Fruit fly (Drosophila melanogaster) whole organism, pupa: Measurements from ENCODE around the gene CG9270.

Experiments used
- CG10348 ChIP-seq: fragments of 200-800 bp; sonication (Bioruptor generic); IDR thresholded peaks from 2 replicates; pipeline ENCODE4 v1.3.6; 2022; ENCODE audit warnings: missing biosample characterization, missing genetic modification characterization
- CG12605 ChIP-seq: fragments of 200-800 bp; sonication (Bioruptor generic); IDR thresholded peaks from 2 replicates; pipeline ENCODE4 v1.3.6; 2022; ENCODE audit warnings: missing biosample characterization, missing genetic modification characterization
- CG13204 ChIP-seq: fragments of 200-800 bp; sonication (Bioruptor generic); optimal IDR thresholded peaks from 2 replicates; lab custom pipeline; 2018; ENCODE audit warnings: missing biosample characterization, mild to moderate bottlenecking, missing genetic modification characterization, moderate library complexity
- CG14655 ChIP-seq: fragments of 200-800 bp; sonication (Bioruptor generic); optimal IDR thresholded peaks from 3 replicates; lab custom pipeline; 2017; ENCODE audit warnings: mild to moderate bottlenecking, missing biosample characterization, missing genetic modification reagents, missing genetic modification characterization
- CG15710 ChIP-seq: fragments of 200-800 bp; sonication (Bioruptor generic); optimal IDR thresholded peaks from 2 replicates; lab custom pipeline; 2018; ENCODE audit warnings: missing biosample characterization, mild to moderate bottlenecking, missing genetic modification characterization, moderate library complexity
- CG17806 ChIP-seq: fragments of 200-800 bp; sonication (Bioruptor generic); optimal IDR thresholded peaks from 2 replicates; lab custom pipeline; 2018; ENCODE audit warnings: missing biosample characterization, mild to moderate bottlenecking, missing genetic modification characterization, moderate library complexity
- CG32121 ChIP-seq: fragments of 200-800 bp; sonication (Bioruptor generic); IDR thresholded peaks from 2 replicates; pipeline ENCODE4 v1.3.6; 2022; ENCODE audit warnings: missing biosample characterization, missing genetic modification characterization
- CG34367 ChIP-seq: fragments of 200-800 bp; sonication (Bioruptor generic); optimal IDR thresholded peaks from 2 replicates; lab custom pipeline; 2018; ENCODE audit warnings: missing biosample characterization, mild to moderate bottlenecking, missing genetic modification characterization
- CG4496 ChIP-seq: fragments of 200-800 bp; sonication (Bioruptor generic); IDR thresholded peaks from 3 replicates; pipeline ENCODE4 v1.3.6; 2022; ENCODE audit warnings: missing biosample characterization, missing genetic modification characterization
- CG8159 ChIP-seq: fragments of 200-800 bp; sonication (Bioruptor generic); optimal IDR thresholded peaks from 3 replicates; lab custom pipeline; 2018; ENCODE audit warnings: missing biosample characterization, mild to moderate bottlenecking, missing genetic modification characterization, moderate library complexity
- CG8301 ChIP-seq: fragments of 200-800 bp; sonication (Bioruptor generic); optimal IDR thresholded peaks from 2 replicates; lab custom pipeline; 2018; ENCODE audit warnings: missing biosample characterization, mild to moderate bottlenecking, missing genetic modification characterization
- CG9948 ChIP-seq: fragments of 200-800 bp; sonication (Bioruptor generic); optimal IDR thresholded peaks from 2 replicates; lab custom pipeline; 2018; ENCODE audit warnings: missing biosample characterization, mild to moderate bottlenecking, missing genetic modification characterization, moderate library complexity
- D1 ChIP-seq: fragments of 200-800 bp; sonication (Bioruptor generic); optimal IDR thresholded peaks from 2 replicates; lab custom pipeline; 2018; ENCODE audit warnings: missing biosample characterization, mild to moderate bottlenecking, missing genetic modification characterization, moderate library complexity
- EcR ChIP-seq: fragments of 200-800 bp; sonication (Bioruptor generic); optimal IDR thresholded peaks from 3 replicates; lab custom pipeline; 2019; ENCODE audit warnings: missing biosample characterization, missing genetic modification characterization, mild to moderate bottlenecking, moderate library complexity, missing genetic modification reagents
- Ets98B ChIP-seq: fragments of 200-800 bp; sonication (Bioruptor generic); IDR thresholded peaks from 2 replicates; pipeline ENCODE4 v1.3.6; 2022; ENCODE audit warnings: missing biosample characterization, missing genetic modification characterization
- Pif1A ChIP-seq: fragments of 200-800 bp; sonication (Bioruptor generic); optimal IDR thresholded peaks from 3 replicates; lab custom pipeline; 2016; ENCODE audit warnings: missing biosample characterization, missing genetic modification characterization
- Pif1B ChIP-seq: fragments of 200-800 bp; sonication (Bioruptor generic); optimal IDR thresholded peaks from 3 replicates; lab custom pipeline; 2016; ENCODE audit warnings: missing biosample characterization, missing genetic modification characterization
- Snoo ChIP-seq: fragments of 200-800 bp; sonication (Bioruptor generic); optimal IDR thresholded peaks from 3 replicates; lab custom pipeline; 2017; ENCODE audit warnings: missing biosample characterization, mild to moderate bottlenecking, missing genetic modification characterization, inconsistent platforms
- fd96Ca ChIP-seq: fragments of 200-800 bp; sonication (Bioruptor generic); IDR thresholded peaks from 3 replicates; pipeline ENCODE4 v1.3.6; 2022; ENCODE audit warnings: missing biosample characterization, missing genetic modification characterization
- gl ChIP-seq: fragments of 200-800 bp; sonication (Bioruptor generic); optimal IDR thresholded peaks from 2 replicates; lab custom pipeline; 2018; ENCODE audit warnings: missing biosample characterization, mild to moderate bottlenecking, missing genetic modification characterization
- rn ChIP-seq: fragments of 200-800 bp; sonication (Bioruptor generic); IDR thresholded peaks from 2 replicates; pipeline ENCODE4 v1.3.6; 2022; ENCODE audit warnings: missing biosample characterization, missing genetic modification characterization

CG9270 gene

DNA sequence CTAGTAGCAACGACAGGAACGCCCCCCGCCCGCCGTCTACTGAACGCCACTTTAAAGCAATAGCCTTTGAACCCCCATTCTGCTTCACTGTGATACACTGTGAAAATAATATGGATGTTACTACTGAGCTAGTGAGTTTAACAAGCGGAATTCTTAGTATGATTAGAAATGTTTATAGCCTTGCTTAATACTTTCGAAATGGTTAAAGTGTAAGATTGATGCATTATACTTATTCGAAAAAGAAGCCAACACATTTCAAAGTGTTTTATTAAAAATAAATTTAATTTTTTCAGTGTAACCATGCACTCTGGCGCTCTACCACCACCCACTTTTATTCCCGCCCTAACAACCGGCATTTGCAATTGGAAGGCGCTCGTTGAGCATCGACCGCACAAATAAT, 10.4 kb upstream of the CG9270 start:
- TF ChIP-seq CG13204 (no peak), CG14655 (GFP tag; lab: Kevin White, UChicago) (peak; percentile 58), fd96Ca (GFP tag; lab: Robert Waterston, UW) (no peak), CG8301 (tag; lab: Kevin White, UChicago) (peak; percentile 35), CG8159 (tag; lab: Kevin White, UChicago) (peak; percentile 33), Snoo (tag; lab: Kevin White, UChicago) (no peak), Pif1B (GFP tag; lab: Kevin White, UChicago) (no peak), CG10348 (GFP tag; lab: Robert Waterston, UW) (no peak), CG9948 (tag; lab: Kevin White, UChicago) (peak; percentile 28), Pif1A (peak; percentile 26), CG34367 (no peak), CG17806 (tag; lab: Kevin White, UChicago) (peak; percentile 21), EcR (GFP tag; lab: Kevin White, UChicago) (no peak), CG32121 (GFP tag; lab: Robert Waterston, UW) (peak; percentile 35; the same call in 1 of the 2 replicates)

DNA sequence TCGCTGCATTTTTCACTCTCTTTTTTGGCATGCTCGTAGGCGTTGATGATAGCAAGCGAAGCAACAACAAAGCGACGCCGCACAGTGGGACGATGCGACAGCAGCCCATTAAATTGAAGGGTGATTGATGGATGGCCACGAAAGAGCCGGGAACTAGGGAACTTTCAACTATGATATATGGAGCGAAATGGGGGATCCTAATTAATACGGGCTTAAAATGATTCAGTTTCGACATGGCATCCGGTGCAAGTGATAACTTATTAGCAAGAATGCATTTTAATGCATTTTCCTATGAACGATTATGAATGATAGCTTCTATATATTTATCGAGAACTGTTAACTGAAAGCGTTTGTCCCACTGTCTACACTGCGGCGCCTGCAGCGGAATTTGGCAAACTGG, 9.2 kb upstream of the CG9270 start:
- TF ChIP-seq CG12605 (no peak), CG8301 (tag; lab: Kevin White, UChicago) (peak; percentile 50), CG32121 (GFP tag; lab: Robert Waterston, UW) (0 out of 2 replicates have a peak, but pooled peaks have one; percentile 31), CG4496 (GFP tag; lab: Robert Waterston, UW) (peak; percentile 65; the same call in 1 of the 3 replicates), CG9948 (tag; lab: Kevin White, UChicago) (peak; percentile 17), Pif1A (peak; percentile 17), D1 (tag; lab: Kevin White, UChicago) (no peak), CG13204 (no peak), gl (tag; lab: Kevin White, UChicago) (no peak), CG10348 (GFP tag; lab: Robert Waterston, UW) (no peak), Pif1B (GFP tag; lab: Kevin White, UChicago) (no peak), CG8159 (tag; lab: Kevin White, UChicago) (peak; percentile 36), CG34367 (no peak), CG17806 (tag; lab: Kevin White, UChicago) (peak; percentile 11), rn (GFP tag; lab: Robert Waterston, UW) (no peak), CG15710 (tag; lab: Kevin White, UChicago) (peak; percentile 30), fd96Ca (GFP tag; lab: Robert Waterston, UW) (peak; percentile 50; the same call in 1 of the 3 replicates), Snoo (tag; lab: Kevin White, UChicago) (no peak), CG14655 (GFP tag; lab: Kevin White, UChicago) (peak; percentile 51), EcR (GFP tag; lab: Kevin White, UChicago) (no peak), Ets98B (GFP tag; lab: Robert Waterston, UW) (0 out of 2 replicates have a peak, but pooled peaks have one; percentile 26)

DNA sequence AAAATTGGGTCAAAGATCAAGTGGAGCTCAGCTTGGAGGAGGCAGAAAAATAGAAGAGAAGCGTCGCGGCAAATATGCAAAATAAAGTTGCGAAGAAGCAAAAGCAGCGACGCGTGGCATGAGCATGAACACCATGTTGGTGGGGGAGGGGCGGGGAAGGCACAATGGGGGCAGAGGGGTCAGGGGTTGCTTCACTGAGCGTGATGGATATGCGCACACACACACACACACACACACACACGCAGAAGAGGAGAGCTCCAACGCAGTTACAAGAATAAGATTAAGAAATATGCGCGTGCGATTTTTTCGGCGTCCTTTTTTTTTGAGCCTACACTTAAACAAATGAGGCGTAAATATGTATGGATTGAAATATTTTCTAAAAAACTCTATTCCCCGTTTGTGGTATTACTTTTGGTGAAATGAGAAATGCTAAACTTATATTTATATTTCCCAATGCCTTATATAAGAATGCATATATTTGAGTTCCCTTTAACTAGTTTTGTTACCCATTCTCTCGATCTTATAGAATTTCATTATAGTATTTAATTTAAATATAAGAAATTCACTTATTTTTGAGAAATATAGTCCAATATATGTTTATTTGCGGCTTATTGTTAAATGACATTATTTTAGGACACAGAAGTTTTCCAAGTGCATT, 8.4 kb upstream of the CG9270 start:
- TF ChIP-seq gl (tag; lab: Kevin White, UChicago) (no peak), CG15710 (tag; lab: Kevin White, UChicago) (peak; percentile 50)

DNA sequence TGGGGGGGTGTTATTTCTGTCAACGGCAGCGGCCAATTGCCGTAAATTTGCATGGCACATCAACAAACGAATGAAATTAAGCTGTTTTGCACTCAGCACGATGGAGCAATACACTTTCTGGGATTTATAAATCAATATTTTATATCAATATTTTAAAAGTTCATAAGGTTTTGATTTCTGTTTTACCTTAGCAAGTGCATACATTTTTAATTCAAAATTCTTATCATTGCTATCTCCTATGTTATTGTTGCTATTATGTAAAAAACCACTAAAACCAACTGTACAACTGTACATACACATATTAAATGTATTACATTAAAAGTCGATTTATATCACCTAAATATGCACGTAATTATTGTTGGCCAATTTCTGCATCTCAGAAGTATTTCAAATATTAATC, 6.8 kb upstream of the CG9270 start:
- no peak for TF ChIP-seq CG32121 (GFP tag; lab: Robert Waterston, UW)
- TF ChIP-seq CG17806 (tag; lab: Kevin White, UChicago) = peak; percentile 10
- TF ChIP-seq CG9948 (tag; lab: Kevin White, UChicago) = peak; percentile 1
- peak; percentile 50 for TF ChIP-seq CG8159 (tag; lab: Kevin White, UChicago)
- peak; percentile 43 for TF ChIP-seq CG15710 (tag; lab: Kevin White, UChicago)
- TF ChIP-seq CG14655 (GFP tag; lab: Kevin White, UChicago) = peak; percentile 32
- peak; percentile 31 for TF ChIP-seq Snoo (tag; lab: Kevin White, UChicago)
- TF ChIP-seq Pif1B (GFP tag; lab: Kevin White, UChicago) = no peak

DNA sequence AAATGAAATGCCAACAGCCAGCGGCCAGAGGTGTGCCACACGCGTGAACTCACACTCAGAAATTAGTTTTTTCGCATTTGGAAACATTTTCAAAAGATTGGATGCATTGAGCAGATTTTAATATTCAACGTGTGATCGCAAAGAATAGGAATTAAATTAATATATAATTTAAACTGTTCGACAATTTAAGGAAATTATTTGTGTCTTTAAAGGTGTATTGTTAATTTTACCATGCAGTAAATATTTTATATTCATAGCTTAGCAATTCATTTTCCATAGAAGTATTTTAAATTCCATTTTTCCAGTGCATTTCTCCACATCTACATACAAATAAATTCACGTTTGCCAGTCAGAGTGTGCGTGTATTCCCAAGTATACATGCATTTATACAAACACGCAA, 5.7 kb upstream of the CG9270 start:
- TF ChIP-seq Pif1B (GFP tag; lab: Kevin White, UChicago) (no peak), CG34367 (no peak), CG14655 (GFP tag; lab: Kevin White, UChicago) (peak; percentile 30), CG8159 (tag; lab: Kevin White, UChicago) (peak; percentile 18), Snoo (tag; lab: Kevin White, UChicago) (peak; percentile 24), CG9948 (tag; lab: Kevin White, UChicago) (peak; percentile 34), CG4496 (GFP tag; lab: Robert Waterston, UW) (0 out of 3 replicates have a peak, but pooled peaks have one; percentile 53), CG17806 (tag; lab: Kevin White, UChicago) (peak; percentile 14)
- TF ChIP-seq, all 21 proteins: peak for 6

DNA sequence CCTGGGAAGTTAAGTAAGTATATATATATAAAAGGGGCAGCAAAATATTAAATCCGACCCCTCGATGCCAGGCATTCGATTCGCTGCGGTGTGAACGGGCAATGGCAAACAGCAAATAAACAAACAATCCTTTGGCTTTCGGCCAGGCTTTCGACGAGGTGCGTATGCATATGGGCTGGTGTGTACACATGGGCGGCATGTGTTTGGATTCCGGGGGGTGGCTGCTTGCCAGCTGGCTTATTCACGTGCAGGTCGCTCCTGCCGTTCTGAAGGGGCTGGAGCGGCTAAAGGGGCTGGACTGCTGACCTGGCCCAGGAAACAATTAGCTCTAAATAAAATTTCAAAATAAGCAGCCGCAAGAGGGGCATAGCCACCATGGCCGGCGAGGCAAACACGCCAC, 3.5 kb upstream of the CG9270 start:
- TF ChIP-seq CG17806 (tag; lab: Kevin White, UChicago) (no peak), gl (tag; lab: Kevin White, UChicago) (no peak), Snoo (tag; lab: Kevin White, UChicago) (no peak)
